Fruit fly (Drosophila melanogaster) whole organism, embryonic: ENCODE results near the gene IleRS-m.

ENCODE experiments used
- ATbp ChIP-seq: fragments of 200-800 bp; sonication (Bioruptor generic); optimal IDR thresholded peaks from 2 replicates; lab custom pipeline; 2017; ENCODE audit warnings: missing biosample characterization, mild to moderate bottlenecking, missing genetic modification characterization, missing genetic modification reagents
- Adf1 ChIP-seq: fragments of 200-800 bp; sonication (Bioruptor generic); IDR thresholded peaks from 2 replicates; pipeline ENCODE4 v1.3.6; 2022; ENCODE audit warnings: missing biosample characterization, missing genetic modification characterization
- CG1024 ChIP-seq: fragments of 200-800 bp; sonication (Bioruptor generic); IDR thresholded peaks from 2 replicates; pipeline ENCODE4 v1.3.6; 2022; ENCODE audit warnings: missing biosample characterization, missing genetic modification characterization
- CG11247 ChIP-seq: fragments of 200-800 bp; sonication (Bioruptor generic); IDR thresholded peaks from 2 replicates; pipeline ENCODE4 v1.3.6; 2022; ENCODE audit warnings: missing biosample characterization, missing genetic modification characterization
- CG13894 ChIP-seq: fragments of 200-800 bp; sonication (Bioruptor generic); optimal IDR thresholded peaks from 3 replicates; lab custom pipeline; 2018; ENCODE audit warnings: missing biosample characterization, mild to moderate bottlenecking, missing genetic modification characterization, moderate library complexity
- CG14710 ChIP-seq: fragments of 200-800 bp; sonication (Bioruptor generic); optimal IDR thresholded peaks from 3 replicates; lab custom pipeline; 2019; ENCODE audit warnings: missing biosample characterization, mild to moderate bottlenecking, missing genetic modification characterization, moderate library complexity
- CG15514 ChIP-seq: fragments of 200-800 bp; sonication (Bioruptor generic); optimal IDR thresholded peaks from 3 replicates; lab custom pipeline; 2017; ENCODE audit warnings: missing biosample characterization, missing genetic modification characterization, mild to moderate bottlenecking, moderate library complexity, missing genetic modification reagents
- CG1603 ChIP-seq: fragments of 200-800 bp; sonication (Bioruptor generic); optimal IDR thresholded peaks from 2 replicates; lab custom pipeline; 2019; ENCODE audit warnings: missing biosample characterization, mild to moderate bottlenecking, missing genetic modification characterization, moderate library complexity
- CG17186 ChIP-seq: fragments of 200-800 bp; sonication (Bioruptor generic); optimal IDR thresholded peaks from 3 replicates; lab custom pipeline; 2017; ENCODE audit warnings: missing biosample characterization, missing genetic modification reagents, missing genetic modification characterization
- CG17359 ChIP-seq: fragments of 200-800 bp; sonication (Bioruptor generic); optimal IDR thresholded peaks from 3 replicates; lab custom pipeline; 2018; ENCODE audit warnings: missing biosample characterization, mild to moderate bottlenecking, missing genetic modification characterization, moderate library complexity
- CG18011 ChIP-seq: fragments of 200-800 bp; sonication (Bioruptor generic); optimal IDR thresholded peaks from 2 replicates; lab custom pipeline; 2017; ENCODE audit warnings: missing biosample characterization, missing genetic modification characterization, mild to moderate bottlenecking, moderate library complexity, missing genotype
- CG7357 ChIP-seq: fragments of 200-800 bp; sonication (Bioruptor generic); IDR thresholded peaks from 3 replicates; pipeline ENCODE4 v1.3.6; 2022; ENCODE audit warnings: missing biosample characterization, missing genetic modification characterization
- CG9817 ChIP-seq: fragments of 200-800 bp; sonication (Bioruptor generic); optimal IDR thresholded peaks from 2 replicates; lab custom pipeline; 2018; ENCODE audit warnings: missing biosample characterization, mild to moderate bottlenecking, missing genetic modification characterization, moderate library complexity
- D19B ChIP-seq: fragments of 200-800 bp; sonication (Bioruptor generic); optimal IDR thresholded peaks from 2 replicates; lab custom pipeline; 2017; ENCODE audit warnings: missing biosample characterization, mild to moderate bottlenecking, missing genetic modification characterization
- Deaf1 ChIP-seq: fragments of 200-800 bp; optimal IDR thresholded peaks from 3 replicates; lab custom pipeline; 2019; ENCODE audit warnings: missing biosample characterization, mild to moderate bottlenecking, missing genetic modification characterization, moderate library complexity
- Eip74EF ChIP-seq, 2 experiments: fragments of 200-800 bp in 1 of 2; fragments of >200 bp in 1 of 2; sonication (Bioruptor generic) in 1 of 2; optimal IDR thresholded peaks; 2 replicates each; lab custom pipeline; 2017 to 2019; ENCODE audit warnings: missing biosample characterization in 2 of 2, missing genetic modification characterization in 2 of 2, mild to moderate bottlenecking in 1 of 2, moderate library complexity in 1 of 2
- Ets65A ChIP-seq: fragments of 200-800 bp; sonication (Bioruptor generic); peaks from one replicate; lab custom pipeline; 2016; ENCODE audit warnings: missing biosample characterization, missing genetic modification characterization
- GATAe ChIP-seq: fragments of 200-800 bp; sonication (Bioruptor generic); conservative IDR thresholded peaks from 2 replicates; pipeline ENCODE4 v1.3.6; 2022; ENCODE audit warnings: missing biosample characterization, missing genetic modification characterization
- Hand ChIP-seq: fragments of 200-800 bp; sonication (Bioruptor generic); optimal IDR thresholded peaks from 2 replicates; lab custom pipeline; 2017; ENCODE audit warnings: mild to moderate bottlenecking, missing biosample characterization, missing genetic modification reagents, missing genetic modification characterization
- Myb ChIP-seq: fragments of 200-800 bp; sonication (Bioruptor generic); optimal IDR thresholded peaks from 2 replicates; lab custom pipeline; 2016; ENCODE audit warnings: missing biosample characterization, missing genetic modification characterization
- Pdp1 ChIP-seq, 2 experiments: fragments of 200-800 bp; sonication (Bioruptor generic); optimal IDR thresholded peaks; 3 replicates each; lab custom pipeline; 2016; ENCODE audit warnings: missing biosample characterization in 2 of 2, missing genetic modification characterization in 2 of 2, mild to moderate bottlenecking in 1 of 2, moderate library complexity in 1 of 2
- caup ChIP-seq: fragments of 200-800 bp; sonication (Bioruptor generic); optimal IDR thresholded peaks from 3 replicates; lab custom pipeline; 2017; ENCODE audit warnings: missing biosample characterization, mild to moderate bottlenecking, missing genetic modification characterization, moderate library complexity; ENCODE audit not compliant: severe bottlenecking
- chinmo ChIP-seq: fragments of 200-800 bp; sonication (Bioruptor generic); IDR thresholded peaks from 4 replicates; pipeline ENCODE4 v1.3.6; 2022; ENCODE audit warnings: missing biosample characterization, missing genetic modification characterization; ENCODE audit not compliant: partially characterized antibody
- dimm ChIP-seq: fragments of 200-800 bp; sonication (Bioruptor generic); IDR thresholded peaks from 2 replicates; pipeline ENCODE4 v1.3.6; 2022; ENCODE audit warnings: missing biosample characterization, missing genetic modification characterization
- dysf ChIP-seq: fragments of 200-800 bp; sonication (Bioruptor generic); IDR thresholded peaks from 3 replicates; pipeline ENCODE4 v1.3.6; 2022; ENCODE audit warnings: missing biosample characterization, missing genetic modification characterization
- grn ChIP-seq: fragments of 200-800 bp; sonication (Bioruptor generic); optimal IDR thresholded peaks from 3 replicates; lab custom pipeline; 2017; ENCODE audit warnings: missing biosample characterization, missing genetic modification characterization
- gsb-n ChIP-seq: fragments of 200-800 bp; sonication (Bioruptor generic); optimal IDR thresholded peaks from 3 replicates; lab custom pipeline; 2018; ENCODE audit warnings: missing biosample characterization, mild to moderate bottlenecking, missing genetic modification characterization
- lab ChIP-seq: fragments of 200-800 bp; sonication (Bioruptor generic); optimal IDR thresholded peaks from 3 replicates; lab custom pipeline; 2017; ENCODE audit warnings: missing biosample characterization, missing genetic modification characterization, mild to moderate bottlenecking, moderate library complexity, missing genetic modification reagents
- maf-S ChIP-seq: fragments of 200-800 bp; sonication (Bioruptor generic); optimal IDR thresholded peaks from 2 replicates; lab custom pipeline; 2016; ENCODE audit warnings: missing biosample characterization, missing genetic modification characterization
- nom ChIP-seq: fragments of 200-800 bp; sonication (Bioruptor generic); optimal IDR thresholded peaks from 2 replicates; lab custom pipeline; 2017; ENCODE audit warnings: missing biosample characterization, missing genetic modification characterization, mild to moderate bottlenecking, moderate library complexity, missing genetic modification reagents
- pb ChIP-seq: fragments of 200-800 bp; sonication (Bioruptor generic); optimal IDR thresholded peaks from 3 replicates; lab custom pipeline; 2016; ENCODE audit warnings: missing biosample characterization, missing genetic modification characterization
- pita ChIP-seq: fragments of 200-800 bp; sonication (Bioruptor generic); optimal IDR thresholded peaks from 2 replicates; lab custom pipeline; 2017; ENCODE audit warnings: missing biosample characterization, mild to moderate bottlenecking, missing genetic modification characterization
- psq ChIP-seq: fragments of 200-800 bp; sonication (Bioruptor generic); optimal IDR thresholded peaks from 2 replicates; lab custom pipeline; 2017; ENCODE audit warnings: missing biosample characterization, missing genetic modification characterization
- rib ChIP-seq: fragments of 200-800 bp; sonication (Bioruptor generic); IDR thresholded peaks from 2 replicates; pipeline ENCODE4 v1.3.6; 2022; ENCODE audit warnings: missing biosample characterization, missing genetic modification characterization
- seq ChIP-seq: fragments of 200-800 bp; sonication (Bioruptor generic); IDR thresholded peaks from 2 replicates; pipeline ENCODE4 v1.3.6; 2022; ENCODE audit warnings: missing biosample characterization, missing genetic modification characterization
- sug ChIP-seq: fragments of 200-800 bp; optimal IDR thresholded peaks from 2 replicates; lab custom pipeline; 2019; ENCODE audit warnings: missing biosample characterization, mild to moderate bottlenecking, missing genetic modification characterization, moderate library complexity
- tin ChIP-seq: fragments of 200-800 bp; sonication (Bioruptor generic); optimal IDR thresholded peaks from 3 replicates; lab custom pipeline; 2016; ENCODE audit warnings: missing biosample characterization, missing genetic modification characterization
- unc-4 ChIP-seq: fragments of 200-800 bp; sonication (Bioruptor generic); IDR thresholded peaks from 2 replicates; pipeline ENCODE4 v1.3.6; 2022; ENCODE audit warnings: missing biosample characterization, missing genetic modification characterization; ENCODE audit not compliant: partially characterized antibody
- wek ChIP-seq: fragments of 200-800 bp; sonication (Bioruptor generic); optimal IDR thresholded peaks from 3 replicates; lab custom pipeline; 2018; ENCODE audit warnings: missing biosample characterization, mild to moderate bottlenecking, missing genetic modification characterization, moderate library complexity

IleRS-m gene

DNA sequence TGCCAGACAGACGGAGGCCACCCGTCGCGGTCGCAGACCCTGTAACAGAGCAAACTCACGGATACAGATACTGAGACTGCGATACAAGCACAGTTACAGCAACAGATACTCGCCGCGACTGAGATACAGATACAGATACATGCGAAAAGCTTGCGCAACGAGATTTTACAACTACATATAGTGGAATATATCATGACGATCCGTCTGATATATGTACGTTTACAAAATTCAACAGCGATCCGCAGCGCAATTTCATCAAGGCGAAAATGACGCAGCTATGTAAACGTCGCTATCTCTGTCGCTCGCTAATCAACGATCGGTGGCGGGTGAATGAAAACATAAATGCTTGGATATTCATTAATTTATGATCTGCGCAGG, 50.1 kb downstream of the IleRS-m start (continued):
- TF ChIP-seq CG13894 (tag; lab: Kevin White, UChicago) = peak; percentile 90
- no peak for TF ChIP-seq pita (GFP tag; lab: Kevin White, UChicago)
- peak in 1 of 2 experiments; percentile 94 for TF ChIP-seq Pdp1 (GFP tag; optimal IDR thresholded peaks at IDR 0.05; lab: Kevin White, UChicago)
- no peak for TF ChIP-seq lab (GFP tag; lab: Kevin White, UChicago)
- TF ChIP-seq wek = no peak
- TF ChIP-seq CG11247 (GFP tag; lab: Robert Waterston, UW) = no peak
- TF ChIP-seq nom = peak; percentile 51
- TF ChIP-seq CG17186 = no peak
- no peak for TF ChIP-seq CG7357 (GFP tag; lab: Robert Waterston, UW)
- TF ChIP-seq Eip74EF (GFP tag; optimal IDR thresholded peaks at IDR 0.05; lab: Kevin White, UChicago) = no peak
- peak; percentile 54 for TF ChIP-seq Adf1
- TF ChIP-seq CG9817 = no peak
- no peak for TF ChIP-seq gsb-n (tag; lab: Kevin White, UChicago)
- peak; percentile 27 for TF ChIP-seq sug (tag; lab: Kevin White, UChicago)
- TF ChIP-seq pb (GFP tag; lab: Kevin White, UChicago) = no peak
- TF ChIP-seq Hand = no peak
- no peak for TF ChIP-seq GATAe
- TF ChIP-seq maf-S (GFP tag; lab: Kevin White, UChicago) = no peak
- TF ChIP-seq CG15514 = peak; percentile 21
- no peak for TF ChIP-seq Myb (GFP tag; lab: Kevin White, UChicago)
- peak; percentile 39; the same call in 1 of the 2 replicates for TF ChIP-seq rib
- no peak for TF ChIP-seq psq (GFP tag; lab: Kevin White, UChicago)
- TF ChIP-seq grn (GFP tag; lab: Kevin White, UChicago) = peak; percentile 46
- no peak for TF ChIP-seq dysf (GFP tag; lab: Robert Waterston, UW)
- peak; percentile 26 for TF ChIP-seq caup (GFP tag; lab: Kevin White, UChicago)
- no peak for TF ChIP-seq tin
- TF ChIP-seq chinmo (GFP tag; lab: Robert Waterston, UW) = peak; percentile 91; the same call in 3 of the 4 replicates
- TF ChIP-seq CG14710 (tag; lab: Kevin White, UChicago) = no peak
- TF ChIP-seq seq (GFP tag; lab: Robert Waterston, UW) = no peak
- no peak for TF ChIP-seq ATbp (GFP tag; lab: Kevin White, UChicago)
- TF ChIP-seq CG1024 (GFP tag; lab: Robert Waterston, UW) = no peak
- no peak for TF ChIP-seq unc-4 (GFP tag; lab: Robert Waterston, UW)
- TF ChIP-seq dimm (GFP tag; lab: Robert Waterston, UW) = no peak

DNA sequence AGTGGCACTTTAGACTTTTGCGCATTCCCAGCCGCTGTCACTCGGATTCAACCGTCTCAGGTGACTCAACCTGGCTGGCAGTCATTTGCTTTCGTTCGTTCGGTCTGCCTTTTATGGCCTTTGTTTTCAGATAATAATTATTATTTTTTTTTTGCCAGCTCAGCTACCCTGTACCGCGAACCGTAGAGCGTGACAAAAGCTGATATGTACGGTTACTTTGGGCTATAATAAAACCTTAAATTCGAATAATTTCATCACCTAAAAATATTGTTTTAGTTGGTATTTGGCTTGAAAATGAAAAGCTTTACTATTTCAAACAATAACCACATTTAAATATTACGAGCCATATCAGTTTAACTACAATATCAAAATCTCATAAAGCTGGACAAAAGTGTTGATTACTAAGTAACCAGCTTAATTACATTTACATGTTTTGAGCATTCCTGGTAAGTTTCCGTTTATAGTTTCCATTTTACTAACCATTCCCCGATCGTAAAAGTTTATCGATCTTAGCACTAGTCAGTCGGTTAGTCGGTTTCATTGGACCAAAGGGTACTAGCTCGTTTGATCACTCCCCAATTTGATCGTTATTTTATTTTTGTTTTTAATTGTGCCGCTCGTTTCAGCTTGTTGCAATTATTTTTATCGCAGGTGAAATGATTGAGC, 50.9 kb downstream of the IleRS-m start:
- TF ChIP-seq Ets65A (GFP tag; lab: Kevin White, UChicago) (peak; percentile 35), D19B (GFP tag; lab: Kevin White, UChicago) (peak; percentile 85), CG17359 (tag; lab: Kevin White, UChicago) (peak; percentile 2), CG1603 (tag; lab: Kevin White, UChicago) (no peak), Deaf1 (tag; lab: Kevin White, UChicago) (no peak), CG18011 (GFP tag; lab: Kevin White, UChicago) (peak; percentile 86)
